Fruit fly (Drosophila melanogaster): ENCODE data around the gene Gagr.

Gene Gagr

dm6 chr3L:16380770-16381169, 13.6 kb upstream of the Gagr start (continued):
- TF ChIP-seq odd (GFP tag; optimal IDR thresholded peaks at IDR 0.05) (peak; percentile 59), CG11398 (GFP tag; optimal IDR thresholded peaks at IDR 0.05) (peak; percentile 36), kah (GFP tag; optimal IDR thresholded peaks at IDR 0.05) (peak; percentile 16), B-H2 (GFP tag; optimal IDR thresholded peaks at IDR 0.05) (peak; percentile 62), C15 (GFP tag; IDR thresholded peaks at IDR 0.05) (no peak), Mad (GFP tag; optimal IDR thresholded peaks at IDR 0.05) (no peak), ase (GFP tag; IDR thresholded peaks at IDR 0.05) (no peak; the same call in 2 of the 3 replicates), gcm2 (GFP tag; optimal IDR thresholded peaks at IDR 0.05) (no peak), Max (GFP tag; optimal IDR thresholded peaks at IDR 0.05) (no peak), CG10274 (GFP tag; optimal IDR thresholded peaks at IDR 0.05) (peak; percentile 45), inv (GFP tag; IDR thresholded peaks at IDR 0.05; ENCODE audit: partially characterized antibody) (no peak), CG7556 (GFP tag; optimal IDR thresholded peaks at IDR 0.05) (peak; percentile 67), hkb (optimal IDR thresholded peaks at IDR 0.05) (no peak), hkb (GFP tag; IDR thresholded peaks at IDR 0.05) (peak; percentile 41; the same call in 1 of the 2 replicates), E2f1 (GFP tag; IDR thresholded peaks at IDR 0.05) (no peak), Ets65A (GFP tag) (peak; percentile 61), maf-S (GFP tag; optimal IDR thresholded peaks at IDR 0.05) (peak; percentile 46), sim (GFP tag; IDR thresholded peaks at IDR 0.05) (0 out of 2 replicates have a peak, but pooled peaks have one; percentile 41), Usf (GFP tag; optimal IDR thresholded peaks at IDR 0.05) (peak; percentile 0), pita (GFP tag; optimal IDR thresholded peaks at IDR 0.05) (no peak), ftz-f1 (GFP tag; optimal IDR thresholded peaks at IDR 0.05) (no peak), Atf-2 (GFP tag; optimal IDR thresholded peaks at IDR 0.05) (peak; percentile 25), Ssrp (tag; optimal IDR thresholded peaks at IDR 0.05) (peak; percentile 59), ems (GFP tag; optimal IDR thresholded peaks at IDR 0.05) (peak; percentile 60), Rfx (GFP tag; IDR thresholded peaks at IDR 0.05) (0 out of 2 replicates have a peak, but pooled peaks have one; percentile 69), zfh2 (GFP tag; optimal IDR thresholded peaks at IDR 0.05) (peak; percentile 65), CG18599 (GFP tag; optimal IDR thresholded peaks at IDR 0.05) (no peak), CG12219 (GFP tag; optimal IDR thresholded peaks at IDR 0.05) (peak; percentile 65), sens-2 (GFP tag; IDR thresholded peaks at IDR 0.05) (no peak), sug (tag; optimal IDR thresholded peaks at IDR 0.05) (no peak), slou (GFP tag; optimal IDR thresholded peaks at IDR 0.05) (no peak), CG13123 (GFP tag; optimal IDR thresholded peaks at IDR 0.05) (no peak), CG17385 (GFP tag; optimal IDR thresholded peaks at IDR 0.05) (peak; percentile 78), Drgx (GFP tag; IDR thresholded peaks at IDR 0.05) (no peak), CG4854 (GFP tag; optimal IDR thresholded peaks at IDR 0.05) (peak; percentile 29), HLH54F (GFP tag; optimal IDR thresholded peaks at IDR 0.05) (peak; percentile 58), CG34422 (GFP tag; IDR thresholded peaks at IDR 0.05) (peak; percentile 36; the same call in 1 of the 3 replicates), Hey (tag; optimal IDR thresholded peaks at IDR 0.05) (no peak), trh (GFP tag; optimal IDR thresholded peaks at IDR 0.05) (no peak), Atf3 (GFP tag; optimal IDR thresholded peaks at IDR 0.05) (peak; percentile 41), z (GFP tag; IDR thresholded peaks at IDR 0.05) (no peak), Scr (GFP tag; IDR thresholded peaks at IDR 0.05; ENCODE audit: partially characterized antibody) (no peak), vvl (GFP tag; IDR thresholded peaks at IDR 0.05) (peak; percentile 65; the same call in 1 of the 2 replicates), toy (GFP tag; IDR thresholded peaks at IDR 0.05) (peak; percentile 60; the same call in 1 of the 2 replicates), CG4404 (GFP tag; IDR thresholded peaks at IDR 0.05) (peak; percentile 22; the same call in 1 of the 2 replicates), CG11723 (GFP tag; optimal IDR thresholded peaks at IDR 0.05) (peak; percentile 46), CG13624 (GFP tag; optimal IDR thresholded peaks at IDR 0.05) (peak; percentile 71), CG17328 (GFP tag; IDR thresholded peaks at IDR 0.05) (no peak), lilli (GFP tag; optimal IDR thresholded peaks at IDR 0.05) (peak; percentile 76), disco-r (GFP tag; optimal IDR thresholded peaks at IDR 0.05) (peak; percentile 21), dati (GFP tag; IDR thresholded peaks at IDR 0.05) (no peak), Doc2 (GFP tag; IDR thresholded peaks at IDR 0.05) (no peak), CG4730 (GFP tag; IDR thresholded peaks at IDR 0.05) (peak; percentile 34; the same call in 1 of the 2 replicates)

Measured in whole organism, embryonic.